Fruit fly (Drosophila melanogaster): ENCODE results near the gene ATPsynCF6.

DNA sequence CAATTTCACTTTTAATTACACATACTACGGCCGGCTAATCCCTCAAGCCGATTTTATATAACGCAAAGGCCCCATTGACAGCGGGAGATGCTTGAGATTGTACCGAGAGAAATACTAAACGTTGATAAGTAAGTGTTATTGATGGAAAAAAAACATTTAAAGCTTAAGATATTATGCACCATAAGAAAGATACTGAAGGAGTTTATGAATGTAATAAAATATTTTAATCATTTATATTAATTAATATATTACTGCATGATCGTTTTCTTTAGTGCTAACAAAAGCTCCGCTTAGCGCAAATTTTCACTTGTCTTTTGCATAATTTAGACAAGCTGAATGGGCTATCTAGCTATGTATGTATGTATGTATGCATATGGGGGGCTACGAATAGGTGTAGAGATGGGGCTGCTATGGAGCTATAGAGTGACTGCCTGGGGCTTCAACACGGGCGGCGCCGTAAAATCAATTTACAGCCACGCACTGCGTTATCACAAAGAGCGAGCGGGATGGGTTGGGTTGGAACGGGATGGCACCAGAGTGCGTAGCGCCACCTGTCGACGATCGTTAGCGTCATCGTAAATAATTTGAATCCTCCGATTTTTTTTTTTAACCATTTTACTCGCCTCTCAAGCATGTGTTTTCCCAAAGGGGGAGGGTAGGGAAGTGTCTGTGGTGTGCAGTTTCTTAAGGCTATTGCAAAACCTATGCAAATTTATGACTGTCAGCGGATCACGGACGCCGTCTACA is 40.9 kb upstream of the ATPsynCF6 start:
- no peak for TF ChIP-seq CG16779 (GFP tag; IDR thresholded peaks at IDR 0.05)
- TF ChIP-seq Gsc (GFP tag; IDR thresholded peaks at IDR 0.05) = no peak
- TF ChIP-seq insv (GFP tag; optimal IDR thresholded peaks at IDR 0.05) = no peak
- no peak for TF ChIP-seq dmrt11E (tag; optimal IDR thresholded peaks at IDR 0.05)
- no peak for TF ChIP-seq CG11398 (GFP tag; optimal IDR thresholded peaks at IDR 0.05)
- TF ChIP-seq CG10979 (tag; optimal IDR thresholded peaks at IDR 0.05) = no peak
- no peak for TF ChIP-seq zfh1 (GFP tag; IDR thresholded peaks at IDR 0.05)
- no peak for TF ChIP-seq CG12942 (GFP tag; optimal IDR thresholded peaks at IDR 0.05)
- no peak for TF ChIP-seq Ssrp (tag; optimal IDR thresholded peaks at IDR 0.05)
- TF ChIP-seq dimm (GFP tag; IDR thresholded peaks at IDR 0.05) = peak; percentile 21; the same call in 1 of the 2 replicates
- no peak for TF ChIP-seq CkIIα-i1 (GFP tag; IDR thresholded peaks at IDR 0.05)

Measured in whole organism, embryonic.